Fruit fly (Drosophila melanogaster) whole organism, wandering third instar larva: ENCODE measurements around the gene CG33061.

Source experiments
- Abd-B ChIP-seq: fragments of >200 bp; optimal IDR thresholded peaks from 2 replicates; lab custom pipeline; 2017; ENCODE audit warnings: missing biosample characterization, missing genetic modification characterization
- CG9705 ChIP-seq: fragments of 200-800 bp; sonication (Bioruptor generic); optimal IDR thresholded peaks from 2 replicates; lab custom pipeline; 2018; ENCODE audit warnings: missing biosample characterization, mild to moderate bottlenecking, missing genetic modification characterization
- CrebA ChIP-seq: fragments of 200-800 bp; sonication (Bioruptor generic); optimal IDR thresholded peaks from 2 replicates; lab custom pipeline; 2016; ENCODE audit warnings: missing biosample characterization, mild to moderate bottlenecking, missing genetic modification characterization, borderline replicate concordance
- Dfd ChIP-seq: fragments of >200 bp; optimal IDR thresholded peaks from 2 replicates; lab custom pipeline; 2017; ENCODE audit warnings: missing biosample characterization, missing genetic modification characterization
- Dif ChIP-seq: fragments of 200-275, 200-300 bp; sonication (Bioruptor generic); optimal IDR thresholded peaks from 2 replicates; lab custom pipeline; 2018; ENCODE audit warnings: missing biosample characterization, missing genetic modification characterization; ENCODE audit not compliant: partially characterized antibody
- GATAd ChIP-seq: sonication (Bioruptor generic); optimal IDR thresholded peaks from 2 replicates; lab custom pipeline; 2016; ENCODE audit warnings: missing biosample characterization, missing genetic modification characterization
- HLH106 ChIP-seq: fragments of 200-800 bp; optimal IDR thresholded peaks from 3 replicates; lab custom pipeline; 2019; ENCODE audit warnings: missing biosample characterization, mild to moderate bottlenecking, missing genetic modification characterization, moderate library complexity
- Hnf4 ChIP-seq: fragments of 200-800 bp; sonication (Bioruptor generic); optimal IDR thresholded peaks from 2 replicates; lab custom pipeline; 2016; ENCODE audit warnings: missing biosample characterization, mild to moderate bottlenecking, missing genetic modification characterization
- Hr78 ChIP-seq: fragments of >200 bp; optimal IDR thresholded peaks from 2 replicates; lab custom pipeline; 2017; ENCODE audit warnings: missing biosample characterization, missing genetic modification characterization
- Jra ChIP-seq: sonication (Bioruptor generic); optimal IDR thresholded peaks from 2 replicates; lab custom pipeline; 2016; ENCODE audit warnings: missing biosample characterization, missing genetic modification characterization
- Myc ChIP-seq: fragments of >200 bp; optimal IDR thresholded peaks from 2 replicates; lab custom pipeline; 2017
- N ChIP-seq: fragments of >200 bp; optimal IDR thresholded peaks from 2 replicates; lab custom pipeline; 2018; ENCODE audit warnings: missing biosample characterization, missing external identifiers, missing genetic modification characterization
- OdsH ChIP-seq: fragments of 200-800 bp; sonication (Bioruptor generic); optimal IDR thresholded peaks from 2 replicates; lab custom pipeline; 2016; ENCODE audit warnings: missing biosample characterization, mild to moderate bottlenecking, missing genetic modification characterization
- Rel ChIP-seq, 2 experiments: fragments of 200-800 bp; sonication (Bioruptor generic) in 1 of 2; optimal IDR thresholded peaks; 2 replicates in 1 of 2; 3 replicates in 1 of 2; lab custom pipeline; 2016 to 2019; ENCODE audit warnings: mild to moderate bottlenecking in 2 of 2, missing biosample characterization in 2 of 2, missing genetic modification characterization in 2 of 2, moderate library complexity in 1 of 2
- Sp1 ChIP-seq: fragments of 200-800 bp; sonication (Bioruptor generic); optimal IDR thresholded peaks from 3 replicates; lab custom pipeline; 2019; ENCODE audit warnings: missing biosample characterization, mild to moderate bottlenecking, missing genetic modification characterization, moderate library complexity
- Vsx2 ChIP-seq: fragments of 200-300, 225-300 bp; sonication (Bioruptor generic); optimal IDR thresholded peaks from 2 replicates; lab custom pipeline; 2018; ENCODE audit warnings: missing biosample characterization, missing genetic modification characterization; ENCODE audit not compliant: partially characterized antibody
- br ChIP-seq: fragments of 200-800 bp; sonication (Bioruptor generic); optimal IDR thresholded peaks from 2 replicates; lab custom pipeline; 2016; ENCODE audit warnings: missing biosample characterization, missing genetic modification characterization
- brk ChIP-seq: fragments of 200-800 bp; sonication (Bioruptor generic); optimal IDR thresholded peaks from 2 replicates; lab custom pipeline; 2016; ENCODE audit warnings: missing biosample characterization, mild to moderate bottlenecking, missing genetic modification characterization
- dl ChIP-seq, 2 experiments: fragments of 175-275, 200-275 bp in 1 of 2; fragments of 200-275 bp in 1 of 2; sonication (Bioruptor generic); optimal IDR thresholded peaks; lab custom pipeline; 2018; ENCODE audit warnings: mild to moderate bottlenecking in 2 of 2, missing biosample characterization in 2 of 2, missing genetic modification characterization in 2 of 2, moderate library complexity in 2 of 2; ENCODE audit not compliant: partially characterized antibody in 2 of 2, insufficient read depth in 1 of 2
- dmrt93B ChIP-seq: fragments of 200-800 bp; sonication (Bioruptor generic); optimal IDR thresholded peaks from 2 replicates; lab custom pipeline; 2018; ENCODE audit warnings: missing biosample characterization, mild to moderate bottlenecking, missing genetic modification characterization
- dsf ChIP-seq: sonication (Bioruptor generic); optimal IDR thresholded peaks from 2 replicates; lab custom pipeline; 2016; ENCODE audit warnings: missing biosample characterization, missing genetic modification characterization, borderline replicate concordance
- ey ChIP-seq: fragments of 200-800 bp; sonication (Bioruptor generic); optimal IDR thresholded peaks from 2 replicates; lab custom pipeline; 2016; ENCODE audit warnings: missing biosample characterization, missing genetic modification characterization
- foxo ChIP-seq, 2 experiments: fragments of 200-800 bp; sonication (Bioruptor generic); optimal IDR thresholded peaks; 2 replicates in 1 of 2; 3 replicates in 1 of 2; lab custom pipeline; 2016 to 2017; ENCODE audit warnings: missing biosample characterization in 2 of 2, missing genetic modification characterization in 2 of 2
- jim ChIP-seq: fragments of 175-275, 200-325 bp; sonication (Bioruptor generic); optimal IDR thresholded peaks from 2 replicates; lab custom pipeline; 2016; ENCODE audit warnings: missing biosample characterization, mild to moderate bottlenecking, missing genetic modification characterization
- lola ChIP-seq: fragments of >200 bp; optimal IDR thresholded peaks from 2 replicates; lab custom pipeline; 2017; ENCODE audit warnings: missing biosample characterization, missing genetic modification characterization
- pan ChIP-seq: fragments of >200 bp; optimal IDR thresholded peaks from 2 replicates; lab custom pipeline; 2017
- psq ChIP-seq: fragments of 200-800 bp; sonication (Bioruptor generic); optimal IDR thresholded peaks from 3 replicates; lab custom pipeline; 2017; ENCODE audit warnings: missing biosample characterization, mild to moderate bottlenecking, missing genetic modification characterization, moderate library complexity
- rgr ChIP-seq: fragments of 200-800 bp; sonication (Bioruptor generic); optimal IDR thresholded peaks from 3 replicates; lab custom pipeline; 2016; ENCODE audit warnings: missing biosample characterization, mild to moderate bottlenecking, missing genetic modification characterization
- sage ChIP-seq: fragments of 200-800 bp; sonication (Bioruptor generic); optimal IDR thresholded peaks from 2 replicates; lab custom pipeline; 2016; ENCODE audit warnings: missing biosample characterization, mild to moderate bottlenecking, missing genetic modification characterization
- sv ChIP-seq: fragments of 200-800 bp; sonication (Bioruptor generic); optimal IDR thresholded peaks from 3 replicates; lab custom pipeline; 2016; ENCODE audit warnings: missing biosample characterization, missing genetic modification characterization
- tai ChIP-seq: sonication (Bioruptor generic); optimal IDR thresholded peaks from 2 replicates; lab custom pipeline; 2016; ENCODE audit warnings: missing biosample characterization, missing genetic modification characterization
- usp ChIP-seq: fragments of >200 bp; optimal IDR thresholded peaks from 2 replicates; lab custom pipeline; 2017; ENCODE audit warnings: missing biosample characterization, missing genetic modification characterization
- woc ChIP-seq: sonication (Bioruptor generic); optimal IDR thresholded peaks from 2 replicates; lab custom pipeline; 2016; ENCODE audit warnings: missing biosample characterization, mild to moderate bottlenecking, missing genetic modification characterization

CG33061 gene

DNA sequence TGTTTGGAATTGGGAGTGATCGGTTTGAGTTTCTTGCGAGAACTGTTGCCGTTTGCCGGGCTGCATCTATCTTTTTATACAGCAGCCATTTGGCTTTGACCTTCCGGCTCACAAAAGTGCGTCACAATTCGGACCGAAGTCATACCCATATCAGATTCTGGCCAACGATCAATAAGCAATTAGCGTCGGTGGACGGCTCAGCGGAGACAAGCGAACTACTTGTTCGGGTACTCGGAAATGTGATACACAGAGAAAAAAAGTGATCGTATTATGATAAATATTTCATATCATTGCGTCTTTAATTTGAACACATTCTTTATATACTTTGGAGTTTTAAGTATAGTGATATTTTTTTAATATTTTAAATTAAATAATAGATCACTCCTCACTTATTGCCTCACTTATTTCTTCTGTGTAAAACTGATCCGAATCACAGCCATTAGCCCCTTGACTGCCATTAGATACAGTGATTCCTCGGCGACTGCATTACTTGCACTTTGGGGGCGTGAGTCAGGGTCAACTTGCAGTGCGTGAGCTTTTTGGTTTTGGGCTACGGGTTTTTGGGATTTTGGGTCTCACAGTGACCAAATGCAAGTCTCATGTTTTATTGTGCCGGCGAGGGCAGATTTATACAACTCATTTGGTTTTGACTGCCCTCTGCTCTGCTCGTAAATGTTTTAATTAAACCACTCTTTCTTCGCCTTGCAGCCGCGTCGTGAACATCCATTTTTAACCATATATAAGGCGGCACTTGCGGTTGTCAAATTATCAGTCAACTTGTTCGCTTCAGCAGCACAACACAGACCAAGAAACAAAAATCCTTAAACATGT lies 23.6 kb upstream of the CG33061 start, which contains the start of the genes CG13043 and CG13063:
Gene CG13043 (minus strand): TSS at position 51 of the 831 bp plus-strand sequence.
Gene CG13063 (plus strand): TSS at position 781 of the 831 bp plus-strand sequence.
- no peak for TF ChIP-seq psq (GFP tag; lab: Kevin White, UChicago)
- no peak for TF ChIP-seq Jra
- no peak for TF ChIP-seq woc (GFP tag; lab: Kevin White, UChicago)
- no peak for TF ChIP-seq lola (GFP tag; lab: Kevin White, UChicago)
- TF ChIP-seq foxo (GFP tag; optimal IDR thresholded peaks at IDR 0.05; lab: Kevin White, UChicago): no peak
- TF ChIP-seq ey (GFP tag; lab: Kevin White, UChicago): no peak
- TF ChIP-seq Sp1 (GFP tag; lab: Kevin White, UChicago): no peak
- no peak for TF ChIP-seq Rel (GFP tag; optimal IDR thresholded peaks at IDR 0.05; lab: Kevin White, UChicago)
- TF ChIP-seq Rel (tag; optimal IDR thresholded peaks at IDR 0.05; lab: Kevin White, UChicago): no peak
- no peak for TF ChIP-seq usp (GFP tag; lab: Kevin White, UChicago)
- TF ChIP-seq Hnf4 (GFP tag; lab: Kevin White, UChicago): no peak
- no peak for TF ChIP-seq Hr78 (GFP tag; lab: Kevin White, UChicago)
- no peak for TF ChIP-seq sage (GFP tag; lab: Kevin White, UChicago)
- no peak for TF ChIP-seq GATAd (GFP tag; lab: Kevin White, UChicago)
- no peak for TF ChIP-seq dmrt93B (GFP tag; lab: Kevin White, UChicago)
- no peak for TF ChIP-seq CrebA (GFP tag; lab: Kevin White, UChicago)

dm6 chr3L:16308380-16308779 lies 21.2 kb upstream of the CG33061 start, which contains the start of gene CG13042:
Gene CG13042 (minus strand): TSS chr3L:16308480.
- no peak for TF ChIP-seq pan (lab: Kevin White, UChicago)
- no peak for TF ChIP-seq rgr
- TF ChIP-seq OdsH (GFP tag; lab: Kevin White, UChicago): no peak
- no peak for TF ChIP-seq Hr78 (GFP tag; lab: Kevin White, UChicago)
- TF ChIP-seq Dif (GFP tag; lab: Kevin White, UChicago): no peak
- TF ChIP-seq Abd-B (GFP tag; lab: Kevin White, UChicago): no peak
- TF ChIP-seq tai (GFP tag; lab: Kevin White, UChicago): no peak
- no peak for TF ChIP-seq GATAd (GFP tag; lab: Kevin White, UChicago)
- TF ChIP-seq lola (GFP tag; lab: Kevin White, UChicago): no peak
- TF ChIP-seq Vsx2 (GFP tag; lab: Kevin White, UChicago): no peak
- TF ChIP-seq N: no peak
- TF ChIP-seq br: no peak
- TF ChIP-seq brk (GFP tag; lab: Kevin White, UChicago): no peak
- TF ChIP-seq dl (GFP tag; optimal IDR thresholded peaks at IDR 0.05; lab: Kevin White, UChicago; ENCODE audit: insufficient read depth in 1 of 2, partially characterized antibody in 2 of 2): no peak
- TF ChIP-seq foxo (GFP tag; optimal IDR thresholded peaks at IDR 0.05; lab: Kevin White, UChicago): no peak
- TF ChIP-seq psq (GFP tag; lab: Kevin White, UChicago): no peak
- no peak for TF ChIP-seq Dfd (GFP tag; lab: Kevin White, UChicago)
- no peak for TF ChIP-seq CG9705

DNA sequence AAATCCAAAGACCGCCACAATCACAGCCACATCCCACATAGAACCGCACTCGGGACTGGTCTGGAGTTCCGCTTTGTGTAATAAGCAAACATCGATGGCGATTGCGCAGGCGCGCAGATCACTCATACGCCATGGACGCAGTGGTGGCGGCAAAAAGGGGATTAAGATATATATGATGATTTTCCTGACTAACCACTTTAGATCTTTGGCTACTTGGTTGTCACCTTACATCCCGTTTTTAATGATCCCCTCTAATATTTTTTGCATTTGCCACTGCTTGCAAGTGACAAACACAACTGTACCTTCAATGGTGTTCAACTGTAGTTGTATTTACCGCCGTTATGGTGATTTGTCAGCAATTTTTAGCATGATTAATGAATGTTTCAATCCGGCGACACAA lies 19.6 kb upstream of the CG33061 start:
- no peak for TF ChIP-seq CG9705
- TF ChIP-seq tai (GFP tag; lab: Kevin White, UChicago): no peak
- peak; percentile 32 for TF ChIP-seq ey (GFP tag; lab: Kevin White, UChicago)
- no peak for TF ChIP-seq OdsH (GFP tag; lab: Kevin White, UChicago)
- peak in 1 of 2 experiments; percentile 55 for TF ChIP-seq foxo (GFP tag; optimal IDR thresholded peaks at IDR 0.05; lab: Kevin White, UChicago)
- TF ChIP-seq sv (GFP tag; lab: Kevin White, UChicago): no peak
- no peak for TF ChIP-seq jim (GFP tag; lab: Kevin White, UChicago)
- no peak for TF ChIP-seq lola (GFP tag; lab: Kevin White, UChicago)
- TF ChIP-seq Myc (lab: Kevin White, UChicago): no peak
- no peak for TF ChIP-seq brk (GFP tag; lab: Kevin White, UChicago)
- TF ChIP-seq GATAd (GFP tag; lab: Kevin White, UChicago): no peak
- no peak for TF ChIP-seq Abd-B (GFP tag; lab: Kevin White, UChicago)
- TF ChIP-seq br: peak; percentile 17
- TF ChIP-seq N: no peak
- no peak for TF ChIP-seq HLH106 (tag; lab: Kevin White, UChicago)
- TF ChIP-seq Sp1 (GFP tag; lab: Kevin White, UChicago): no peak
- TF ChIP-seq dsf (GFP tag; lab: Kevin White, UChicago): no peak
- TF ChIP-seq, all 38 proteins: peak for 3
